Fruit fly (Drosophila melanogaster) whole organism, prepupa: ENCODE results near the gene CG8833.

Experiments
- Blimp-1 ChIP-seq: fragments of 200-800 bp; sonication (Bioruptor generic); optimal IDR thresholded peaks from 3 replicates; lab custom pipeline; 2017; ENCODE audit warnings: missing biosample characterization, missing genetic modification characterization, mild to moderate bottlenecking, moderate library complexity, missing genetic modification reagents
- CG10669 ChIP-seq: fragments of 200-800 bp; sonication (Bioruptor generic); optimal IDR thresholded peaks from 3 replicates; lab custom pipeline; 2018; ENCODE audit warnings: missing biosample characterization, mild to moderate bottlenecking, missing genetic modification characterization, moderate library complexity
- CG11762 ChIP-seq: fragments of 200-800 bp; sonication (Bioruptor generic); optimal IDR thresholded peaks from 3 replicates; lab custom pipeline; 2016; ENCODE audit warnings: missing biosample characterization, missing genetic modification characterization; ENCODE audit not compliant: insufficient read depth
- CG15336 ChIP-seq: fragments of 200-800 bp; sonication (Bioruptor generic); IDR thresholded peaks from 2 replicates; pipeline ENCODE4 v1.3.6; 2022; ENCODE audit warnings: missing biosample characterization, missing genetic modification characterization
- CG1621 ChIP-seq: fragments of 200-800 bp; sonication (Bioruptor generic); optimal IDR thresholded peaks from 3 replicates; lab custom pipeline; 2018; ENCODE audit warnings: missing biosample characterization, mild to moderate bottlenecking, missing genetic modification characterization
- CG16779 ChIP-seq: fragments of 200-800 bp; sonication (Bioruptor generic); optimal IDR thresholded peaks from 3 replicates; lab custom pipeline; 2017; ENCODE audit warnings: missing biosample characterization, mild to moderate bottlenecking, missing genetic modification characterization
- CG31627 ChIP-seq: fragments of 200-800 bp; sonication (Bioruptor generic); optimal IDR thresholded peaks from 3 replicates; lab custom pipeline; 2016; ENCODE audit warnings: missing biosample characterization, missing genetic modification characterization
- CG32006 ChIP-seq: fragments of 200-800 bp; sonication (Bioruptor generic); optimal IDR thresholded peaks from 3 replicates; lab custom pipeline; 2017; ENCODE audit warnings: missing biosample characterization, mild to moderate bottlenecking, missing genetic modification characterization
- CG34406 ChIP-seq: fragments of 200-800 bp; sonication (Bioruptor generic); optimal IDR thresholded peaks from 3 replicates; lab custom pipeline; 2016; ENCODE audit warnings: missing biosample characterization, missing genetic modification characterization
- CG3919 ChIP-seq: fragments of 200-800 bp; sonication (Bioruptor generic); optimal IDR thresholded peaks from 3 replicates; lab custom pipeline; 2016; ENCODE audit warnings: missing biosample characterization, missing genetic modification characterization
- CG4318 ChIP-seq: fragments of 200-800 bp; sonication (Bioruptor generic); optimal IDR thresholded peaks from 3 replicates; lab custom pipeline; 2017; ENCODE audit warnings: missing biosample characterization, mild to moderate bottlenecking, missing genetic modification characterization
- CG6163 ChIP-seq: fragments of 200-800 bp; sonication (Bioruptor generic); IDR thresholded peaks from 3 replicates; pipeline ENCODE4 v1.3.6; 2022; ENCODE audit warnings: missing biosample characterization, missing genetic modification characterization
- CG6276 ChIP-seq: fragments of 200-800 bp; sonication (Bioruptor generic); optimal IDR thresholded peaks from 2 replicates; lab custom pipeline; 2017; ENCODE audit warnings: missing biosample characterization, mild to moderate bottlenecking, missing genetic modification characterization
- CG6792 ChIP-seq: fragments of 200-800 bp; sonication (Bioruptor generic); optimal IDR thresholded peaks from 3 replicates; lab custom pipeline; 2016; ENCODE audit warnings: missing biosample characterization, missing genetic modification characterization
- CG6808 ChIP-seq: fragments of 200-800 bp; sonication (Bioruptor generic); optimal IDR thresholded peaks from 3 replicates; lab custom pipeline; 2017; ENCODE audit warnings: missing biosample characterization, missing genetic modification characterization, mild to moderate bottlenecking, moderate library complexity, missing genetic modification reagents
- CG6854 ChIP-seq: fragments of 200-800 bp; sonication (Bioruptor generic); optimal IDR thresholded peaks from 2 replicates; lab custom pipeline; 2017; ENCODE audit warnings: missing biosample characterization, mild to moderate bottlenecking, missing genetic modification characterization
- CG8119 ChIP-seq: fragments of 200-800 bp; sonication (Bioruptor generic); IDR thresholded peaks from 3 replicates; pipeline ENCODE4 v1.3.6; 2022; ENCODE audit warnings: missing biosample characterization, missing genetic modification characterization
- CG8319 ChIP-seq: fragments of 200-800 bp; sonication (Bioruptor generic); optimal IDR thresholded peaks from 3 replicates; lab custom pipeline; 2016; ENCODE audit warnings: missing biosample characterization, missing genetic modification characterization
- CG8632 ChIP-seq: fragments of 200-800 bp; sonication (Bioruptor generic); optimal IDR thresholded peaks from 3 replicates; lab custom pipeline; 2016; ENCODE audit warnings: missing biosample characterization, missing genetic modification characterization
- CG9139 ChIP-seq: fragments of 200-800 bp; sonication (Bioruptor generic); optimal IDR thresholded peaks from 3 replicates; lab custom pipeline; 2017; ENCODE audit warnings: missing biosample characterization, mild to moderate bottlenecking, missing genetic modification characterization
- Eip78C ChIP-seq: fragments of 200-800 bp; sonication (Bioruptor generic); peaks from one replicate; lab custom pipeline; 2016; ENCODE audit warnings: missing biosample characterization, missing genetic modification characterization
- Eip93F ChIP-seq: fragments of 200-800 bp; sonication (Bioruptor generic); optimal IDR thresholded peaks from 2 replicates; lab custom pipeline; 2016; ENCODE audit warnings: missing biosample characterization, mild to moderate bottlenecking, missing genetic modification characterization
- Ets96B ChIP-seq: fragments of 200-800 bp; optimal IDR thresholded peaks from 2 replicates; lab custom pipeline; 2019; ENCODE audit warnings: missing biosample characterization, mild to moderate bottlenecking, missing genetic modification characterization, moderate library complexity
- Gug ChIP-seq: fragments of 200-800 bp; sonication (Bioruptor generic); IDR thresholded peaks from 2 replicates; pipeline ENCODE4 v1.3.6; 2022; ENCODE audit warnings: missing biosample characterization, missing genetic modification characterization
- Hr38 ChIP-seq: sonication (Bioruptor generic); optimal IDR thresholded peaks from 2 replicates; lab custom pipeline; 2016; ENCODE audit warnings: missing biosample characterization, missing genetic modification characterization
- Hr39 ChIP-seq: fragments of 200-800 bp; sonication (Bioruptor generic); optimal IDR thresholded peaks from 2 replicates; lab custom pipeline; 2016; ENCODE audit warnings: missing biosample characterization, missing genetic modification characterization
- Hr4 ChIP-seq: fragments of 200-800 bp; sonication (Bioruptor generic); optimal IDR thresholded peaks from 3 replicates; lab custom pipeline; 2016; ENCODE audit warnings: missing biosample characterization, missing genetic modification characterization
- Lpt ChIP-seq: fragments of 200-800 bp; sonication (Bioruptor generic); optimal IDR thresholded peaks from 3 replicates; lab custom pipeline; 2016; ENCODE audit warnings: missing biosample characterization, missing genetic modification characterization
- Met ChIP-seq: fragments of 200-800 bp; sonication (Bioruptor generic); optimal IDR thresholded peaks from 3 replicates; lab custom pipeline; 2016; ENCODE audit warnings: missing biosample characterization, missing genetic modification characterization
- OdsH ChIP-seq: fragments of 200-800 bp; sonication (Bioruptor generic); optimal IDR thresholded peaks from 3 replicates; lab custom pipeline; 2016; ENCODE audit warnings: missing biosample characterization, missing genetic modification characterization
- Smox ChIP-seq: fragments of 200-800 bp; sonication (Bioruptor generic); optimal IDR thresholded peaks from 3 replicates; lab custom pipeline; 2016; ENCODE audit warnings: missing biosample characterization, missing genetic modification characterization
- Sox102F ChIP-seq: fragments of 200-800 bp; sonication (Bioruptor generic); optimal IDR thresholded peaks from 2 replicates; lab custom pipeline; 2016; ENCODE audit warnings: missing biosample characterization, mild to moderate bottlenecking, missing genetic modification characterization
- Sox14 ChIP-seq: fragments of 200-800 bp; sonication (Bioruptor generic); optimal IDR thresholded peaks from 3 replicates; lab custom pipeline; 2016; ENCODE audit warnings: missing biosample characterization, missing genetic modification characterization
- Sox15 ChIP-seq: fragments of 200-800 bp; sonication (Bioruptor generic); optimal IDR thresholded peaks from 3 replicates; lab custom pipeline; 2016; ENCODE audit warnings: missing biosample characterization, missing genetic modification characterization
- achi ChIP-seq: fragments of 200-800 bp; sonication (Bioruptor generic); optimal IDR thresholded peaks from 3 replicates; lab custom pipeline; 2016; ENCODE audit warnings: missing biosample characterization, missing genetic modification characterization
- acj6 ChIP-seq: fragments of 200-800 bp; sonication (Bioruptor generic); optimal IDR thresholded peaks from 3 replicates; lab custom pipeline; 2016; ENCODE audit warnings: missing biosample characterization, missing genetic modification characterization
- dac ChIP-seq: fragments of 200-800 bp; sonication (Bioruptor generic); optimal IDR thresholded peaks from 2 replicates; lab custom pipeline; 2017; ENCODE audit warnings: missing biosample characterization, mild to moderate bottlenecking, missing genetic modification characterization
- dsx ChIP-seq: fragments of 200-800 bp; optimal IDR thresholded peaks from 3 replicates; lab custom pipeline; 2019; ENCODE audit warnings: missing biosample characterization, mild to moderate bottlenecking, missing genetic modification characterization, moderate library complexity; ENCODE audit not compliant: poor library complexity, severe bottlenecking
- esn ChIP-seq: fragments of 200-800 bp; sonication (Bioruptor generic); optimal IDR thresholded peaks from 2 replicates; lab custom pipeline; 2016; ENCODE audit warnings: missing biosample characterization, mild to moderate bottlenecking, missing genetic modification characterization, moderate library complexity
- fd59A ChIP-seq: fragments of 200-800 bp; sonication (Bioruptor generic); optimal IDR thresholded peaks from 2 replicates; lab custom pipeline; 2017; ENCODE audit warnings: missing biosample characterization, mild to moderate bottlenecking, missing genetic modification characterization, missing genetic modification reagents
- fd85E ChIP-seq: fragments of 200-800 bp; sonication (Bioruptor generic); optimal IDR thresholded peaks from 3 replicates; lab custom pipeline; 2016; ENCODE audit warnings: missing biosample characterization, missing genetic modification characterization
- fkh ChIP-seq: fragments of 200-800 bp; sonication (Bioruptor generic); optimal IDR thresholded peaks from 3 replicates; lab custom pipeline; 2017; ENCODE audit warnings: missing biosample characterization, mild to moderate bottlenecking, missing genetic modification characterization, moderate library complexity
- lz ChIP-seq: fragments of 200-800 bp; sonication (Bioruptor generic); optimal IDR thresholded peaks from 3 replicates; lab custom pipeline; 2016; ENCODE audit warnings: missing biosample characterization, missing genetic modification characterization
- net ChIP-seq: fragments of 200-800 bp; sonication (Bioruptor generic); optimal IDR thresholded peaks from 3 replicates; lab custom pipeline; 2016; ENCODE audit warnings: missing biosample characterization, missing genetic modification characterization
- pdm3 ChIP-seq: fragments of 200-800 bp; sonication (Bioruptor generic); optimal IDR thresholded peaks from 3 replicates; lab custom pipeline; 2016; ENCODE audit warnings: missing biosample characterization, missing genetic modification characterization
- salr ChIP-seq, 2 experiments: fragments of 200-800 bp; sonication (Bioruptor generic); optimal IDR thresholded peaks; 3 replicates each; lab custom pipeline; 2016 to 2018; ENCODE audit warnings: missing biosample characterization in 2 of 2, missing genetic modification characterization in 2 of 2, mild to moderate bottlenecking in 1 of 2
- spab ChIP-seq: fragments of 200-800 bp; sonication (Bioruptor generic); optimal IDR thresholded peaks from 2 replicates; lab custom pipeline; 2017; ENCODE audit warnings: missing biosample characterization, mild to moderate bottlenecking, missing genetic modification characterization, missing genetic modification reagents
- topi ChIP-seq: fragments of 200-800 bp; sonication (Bioruptor generic); optimal IDR thresholded peaks from 3 replicates; lab custom pipeline; 2016; ENCODE audit warnings: missing biosample characterization, missing genetic modification characterization
- vri ChIP-seq: fragments of 200-800 bp; sonication (Bioruptor generic); optimal IDR thresholded peaks from 3 replicates; lab custom pipeline; 2016; ENCODE audit warnings: missing biosample characterization, mild to moderate bottlenecking, missing genetic modification characterization

Gene CG8833

dm6 chr3L:13918774-13919173, 10.0 kb downstream of the CG8833 start (continued):
- 0 out of 2 replicates have a peak, but pooled peaks have one; percentile 18 for TF ChIP-seq Gug

dm6 chr3L:13917589-13918198, 11.1 kb downstream of the CG8833 start:
- TF ChIP-seq vri (GFP tag; lab: Kevin White, UChicago) (no peak), CG6276 (GFP tag; lab: Kevin White, UChicago) (peak; percentile 64), CG6792 (GFP tag; lab: Kevin White, UChicago) (peak; percentile 68), pdm3 (GFP tag; lab: Kevin White, UChicago) (peak; percentile 70), CG6854 (GFP tag; lab: Kevin White, UChicago) (no peak), CG15336 (GFP tag; lab: Robert Waterston, UW) (peak; percentile 71), CG8319 (GFP tag; lab: Kevin White, UChicago) (peak; percentile 41), lz (GFP tag; lab: Kevin White, UChicago) (peak; percentile 44), CG4318 (GFP tag; lab: Kevin White, UChicago) (peak; percentile 63), spab (GFP tag; lab: Kevin White, UChicago) (peak; percentile 64), Eip78C (peak; percentile 97), Blimp-1 (GFP tag; lab: Kevin White, UChicago) (no peak), CG16779 (peak; percentile 38), Lpt (no peak), Ets96B (tag; lab: Kevin White, UChicago) (no peak), CG3919 (GFP tag; lab: Kevin White, UChicago) (peak; percentile 51), Hr39 (GFP tag; lab: Kevin White, UChicago) (peak; percentile 24), OdsH (peak; percentile 75), achi (GFP tag; lab: Kevin White, UChicago) (peak; percentile 53), CG8632 (peak; percentile 22), CG10669 (GFP tag; lab: Kevin White, UChicago) (peak; percentile 69), fkh (GFP tag; lab: Kevin White, UChicago) (no peak), esn (peak; percentile 52), net (GFP tag; lab: Kevin White, UChicago) (peak; percentile 71), CG9139 (GFP tag; lab: Kevin White, UChicago) (no peak), Hr4 (GFP tag; lab: Kevin White, UChicago) (peak; percentile 84), CG1621 (tag; lab: Kevin White, UChicago) (peak; percentile 57), CG6808 (GFP tag; lab: Kevin White, UChicago) (peak; percentile 60), Sox102F (GFP tag; lab: Kevin White, UChicago) (peak; percentile 18), topi (GFP tag; lab: Kevin White, UChicago) (peak; percentile 49), CG8119 (peak; percentile 74), Hr38 (GFP tag; lab: Kevin White, UChicago) (no peak), Eip93F (GFP tag; lab: Kevin White, UChicago) (no peak), fd85E (GFP tag; lab: Kevin White, UChicago) (no peak), Met (GFP tag; lab: Kevin White, UChicago) (peak; percentile 64), CG6163 (0 out of 3 replicates have a peak, but pooled peaks have one; percentile 38), fd59A (GFP tag; lab: Kevin White, UChicago) (peak; percentile 68), dsx (GFP tag; lab: Kevin White, UChicago) (no peak), Sox15 (GFP tag; lab: Kevin White, UChicago) (peak; percentile 5), Sox14 (GFP tag; lab: Kevin White, UChicago) (peak; percentile 67), CG11762 (peak; percentile 38), dac (peak; percentile 56), Smox (GFP tag; lab: Kevin White, UChicago) (no peak), CG34406 (GFP tag; lab: Kevin White, UChicago) (peak; percentile 34), CG31627 (GFP tag; lab: Kevin White, UChicago) (peak; percentile 18), CG32006 (peak; percentile 85), salr (GFP tag; optimal IDR thresholded peaks at IDR 0.05; lab: Kevin White, UChicago) (peak; percentile 30 to 41), acj6 (peak; percentile 58)
